Fruit fly (Drosophila melanogaster): Measurements from ENCODE around the gene Nnk.

Nnk gene

DNA sequence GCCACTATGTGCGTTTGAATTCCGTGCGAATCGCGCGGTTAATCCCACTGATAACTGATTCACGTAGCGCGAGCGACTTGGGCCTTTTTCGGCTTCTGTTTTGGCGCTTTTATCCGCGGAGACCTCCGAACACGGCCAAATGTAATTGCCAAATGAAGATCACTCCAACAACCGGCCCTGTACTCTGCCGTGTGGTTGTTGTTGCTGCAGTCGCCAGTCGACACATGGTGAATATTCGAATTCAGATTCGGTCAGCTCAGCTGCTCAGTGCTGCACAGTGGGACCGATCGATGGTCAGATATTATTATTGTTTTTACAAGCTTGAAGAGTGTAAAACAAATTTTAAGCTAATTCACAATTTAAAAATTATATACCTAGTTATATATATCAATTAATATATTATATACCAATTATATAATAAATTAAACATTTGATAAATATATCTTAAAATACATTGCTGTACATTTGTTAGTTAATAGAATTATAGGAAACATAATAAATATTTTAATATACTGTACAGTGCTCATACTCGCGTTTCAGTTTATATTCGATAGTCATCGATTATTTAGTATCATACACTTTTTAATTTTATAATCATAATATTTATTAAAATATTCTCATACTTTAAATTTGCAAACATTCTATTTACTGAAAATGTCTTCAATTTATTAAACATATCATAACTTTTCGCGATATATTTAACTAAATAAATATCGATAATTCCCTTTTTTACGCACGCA, 10.5 kb downstream of the Nnk start, which contains the start of gene CG43102 (continued):
- peak; percentile 63 for TF ChIP-seq esn (GFP tag; optimal IDR thresholded peaks at IDR 0.05)
- TF ChIP-seq Eip75B (GFP tag; optimal IDR thresholded peaks at IDR 0.05): peak; percentile 4
- TF ChIP-seq CG34406 (GFP tag; optimal IDR thresholded peaks at IDR 0.05): peak; percentile 74
- TF ChIP-seq CG11294 (GFP tag; IDR thresholded peaks at IDR 0.05): peak; percentile 54
- peak; percentile 52 for TF ChIP-seq CG6792 (GFP tag; optimal IDR thresholded peaks at IDR 0.05)
- TF ChIP-seq pdm3 (GFP tag; optimal IDR thresholded peaks at IDR 0.05): peak; percentile 54
- no peak for TF ChIP-seq CG6276 (GFP tag; optimal IDR thresholded peaks at IDR 0.05)
- peak; percentile 50 for TF ChIP-seq vri (GFP tag; optimal IDR thresholded peaks at IDR 0.05)
- peak; percentile 84 for TF ChIP-seq eg (GFP tag; IDR thresholded peaks at IDR 0.05)
- peak; percentile 68 for TF ChIP-seq CG8632 (GFP tag; optimal IDR thresholded peaks at IDR 0.05)
- peak; percentile 50 for TF ChIP-seq lz (GFP tag; optimal IDR thresholded peaks at IDR 0.05)
- no peak for TF ChIP-seq Hr38 (GFP tag; optimal IDR thresholded peaks at IDR 0.05)
- TF ChIP-seq CG9139 (GFP tag; optimal IDR thresholded peaks at IDR 0.05): peak; percentile 7
- TF ChIP-seq Lpt (GFP tag; optimal IDR thresholded peaks at IDR 0.05): peak; percentile 34
- TF ChIP-seq dac (GFP tag; optimal IDR thresholded peaks at IDR 0.05): peak; percentile 11
- 0 out of 2 replicates have a peak, but pooled peaks have one; percentile 23 for TF ChIP-seq Gug (GFP tag; IDR thresholded peaks at IDR 0.05)
- peak; percentile 73 for TF ChIP-seq OdsH (GFP tag; optimal IDR thresholded peaks at IDR 0.05)
- TF ChIP-seq CG8119 (GFP tag; IDR thresholded peaks at IDR 0.05): peak; percentile 69; the same call in 2 of the 3 replicates
- TF ChIP-seq fkh (GFP tag; optimal IDR thresholded peaks at IDR 0.05): no peak
- TF ChIP-seq acj6 (GFP tag; optimal IDR thresholded peaks at IDR 0.05): peak; percentile 73
- peak; percentile 85 for TF ChIP-seq CG3919 (GFP tag; optimal IDR thresholded peaks at IDR 0.05)
- TF ChIP-seq Smox (GFP tag; optimal IDR thresholded peaks at IDR 0.05): peak; percentile 39
- TF ChIP-seq CG31627 (GFP tag; optimal IDR thresholded peaks at IDR 0.05): peak; percentile 42
- TF ChIP-seq svp (GFP tag): peak; percentile 74
- peak; percentile 88 for TF ChIP-seq CG6163 (GFP tag; IDR thresholded peaks at IDR 0.05)
- TF ChIP-seq Sox14 (GFP tag; optimal IDR thresholded peaks at IDR 0.05): peak; percentile 53
- TF ChIP-seq CG3032 (tag; optimal IDR thresholded peaks at IDR 0.05): peak; percentile 45
- no peak for TF ChIP-seq fd59A (GFP tag; optimal IDR thresholded peaks at IDR 0.05)
- TF ChIP-seq Ets21C (GFP tag; optimal IDR thresholded peaks at IDR 0.05): peak; percentile 29
- TF ChIP-seq Hr39 (GFP tag; optimal IDR thresholded peaks at IDR 0.05): peak; percentile 58
- peak; percentile 45 for TF ChIP-seq CG4318 (GFP tag; optimal IDR thresholded peaks at IDR 0.05)
- TF ChIP-seq dsx (GFP tag; optimal IDR thresholded peaks at IDR 0.05; ENCODE audit: poor library complexity, severe bottlenecking): peak; percentile 65
- TF ChIP-seq fd85E (GFP tag; optimal IDR thresholded peaks at IDR 0.05): no peak
- TF ChIP-seq Ets96B (tag; optimal IDR thresholded peaks at IDR 0.05): peak; percentile 60
- TF ChIP-seq Eip78C (GFP tag): peak; percentile 92
- peak; percentile 26 for TF ChIP-seq CG6808 (GFP tag; optimal IDR thresholded peaks at IDR 0.05)
- peak; percentile 36 for TF ChIP-seq CG8319 (GFP tag; optimal IDR thresholded peaks at IDR 0.05)
- peak; percentile 22 for TF ChIP-seq cyc (GFP tag; optimal IDR thresholded peaks at IDR 0.05)
- peak; percentile 50 for TF ChIP-seq Hr4 (GFP tag; optimal IDR thresholded peaks at IDR 0.05)

dm6 chr3R:17793287-17793686, 11.8 kb downstream of the Nnk start:
- TF ChIP-seq salr (GFP tag; optimal IDR thresholded peaks at IDR 0.05) (no peak), acj6 (GFP tag; optimal IDR thresholded peaks at IDR 0.05) (no peak), CG11902 (GFP tag; optimal IDR thresholded peaks at IDR 0.05) (no peak), Eip75B (GFP tag; optimal IDR thresholded peaks at IDR 0.05) (no peak), Sox102F (GFP tag; optimal IDR thresholded peaks at IDR 0.05) (no peak), fd85E (GFP tag; optimal IDR thresholded peaks at IDR 0.05) (no peak), CG10669 (GFP tag; optimal IDR thresholded peaks at IDR 0.05) (no peak), CG6163 (GFP tag; IDR thresholded peaks at IDR 0.05) (no peak; the same call in 1 of the 3 replicates), CG31627 (GFP tag; optimal IDR thresholded peaks at IDR 0.05) (no peak), CG9139 (GFP tag; optimal IDR thresholded peaks at IDR 0.05) (no peak), topi (GFP tag; optimal IDR thresholded peaks at IDR 0.05) (no peak), pdm3 (GFP tag; optimal IDR thresholded peaks at IDR 0.05) (no peak), CG10631 (GFP tag; optimal IDR thresholded peaks at IDR 0.05) (no peak)
